Worm (Caenorhabditis elegans) whole organism, young adult: Measurements from ENCODE around the gene col-34.

Source experiments
- C06A6.2 ChIP-seq: fragments of 200-800 bp; sonication (Bioruptor generic); conservative IDR thresholded peaks from 2 replicates; pipeline ENCODE4 v1.3.6; 2022; ENCODE audit warnings: missing genetic modification characterization, missing compliant biosample characterization
- ceh-58 ChIP-seq: fragments of 200-800 bp; sonication (Bioruptor generic); IDR thresholded peaks from 2 replicates; pipeline ENCODE4 v1.3.6; 2022; ENCODE audit warnings: missing genetic modification characterization, missing compliant biosample characterization
- chd-7 ChIP-seq: sonication (generic microtip); optimal IDR thresholded peaks from 2 replicates; lab custom pipeline; 2016; ENCODE audit warnings: mild to moderate bottlenecking, missing genetic modification characterization, moderate library complexity, missing compliant biosample characterization
- die-1 ChIP-seq: sonication (generic microtip); optimal IDR thresholded peaks from 2 replicates; lab custom pipeline; 2016; ENCODE audit warnings: missing genotype, mild to moderate bottlenecking, missing genetic modification characterization, missing compliant biosample characterization
- lin-35 ChIP-seq, 3 experiments: fragments of 150-350 bp in 2 of 3; sonication (generic microtip) in 1 of 3; optimal IDR thresholded peaks; 2 replicates each; lab custom pipeline; 2014 to 2018; ENCODE audit warnings: missing biosample characterization in 3 of 3, missing genetic modification characterization in 3 of 3, missing genetic modification reagents in 3 of 3

- no peak for TF ChIP-seq lin-35 (GFP tag; optimal IDR thresholded peaks at IDR 0.05; lab: Kevin White, UChicago)
- TF ChIP-seq ceh-58, result no peak
- no peak for TF ChIP-seq C06A6.2
- no peak for TF ChIP-seq die-1
- no peak for TF ChIP-seq chd-7 (tag; lab: Kevin White, UChicago)
Measured at ce11 chrIV:4259433-4259832, 15.0 kb upstream of the col-34 start.
